Worm (Caenorhabditis elegans): Measurements from ENCODE around the gene F14F9.5.

ce11 chrV:5107816-5108215 lies 19.1 kb upstream of the F14F9.5 start, which contains the start of gene srab-3:
- no peak for TF ChIP-seq hmg-1.2 (GFP tag; IDR thresholded peaks at IDR 0.05)
- no peak for TF ChIP-seq sea-2 (GFP tag; IDR thresholded peaks at IDR 0.05)
- TF ChIP-seq F49E8.2 (tag; optimal IDR thresholded peaks at IDR 0.05; ENCODE audit: insufficient read depth) = no peak
